Worm (Caenorhabditis elegans): ENCODE data around the gene F29C4.4.

DNA sequence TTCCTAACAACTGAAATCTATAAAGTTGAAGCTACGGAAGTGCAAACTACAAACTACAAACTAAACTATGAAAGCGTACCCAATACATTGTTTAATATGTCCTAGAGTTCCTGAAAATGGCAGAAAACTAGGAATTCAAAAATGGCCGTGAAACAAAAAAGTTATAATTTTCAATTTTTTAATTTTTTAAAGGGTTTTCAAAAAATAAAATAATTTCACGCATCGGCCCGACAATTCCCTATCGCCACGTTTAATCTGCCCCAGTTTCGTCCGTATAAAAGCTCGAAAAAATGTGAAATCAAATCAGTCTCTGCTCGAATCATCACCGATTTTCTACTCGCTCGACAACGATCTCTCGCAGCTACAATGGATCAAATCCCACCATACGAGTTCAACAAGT is 47.2 kb downstream of the F29C4.4 start, which contains the start of gene Y38C1AA.7:
- TF ChIP-seq nfya-1 (tag; optimal IDR thresholded peaks at IDR 0.05; ENCODE audit: borderline replicate concordance, insufficient read depth) = no peak
- no peak for TF ChIP-seq unc-62 (GFP tag; optimal IDR thresholded peaks at IDR 0.05)
- no peak for TF ChIP-seq dpl-1 (GFP tag; optimal IDR thresholded peaks at IDR 0.05)
- no peak for TF ChIP-seq hrde-1 (tag; optimal IDR thresholded peaks at IDR 0.05; ENCODE audit: borderline replicate concordance)
- no peak for TF ChIP-seq C17E4.6 (GFP tag; IDR thresholded peaks at IDR 0.05)
- TF ChIP-seq lin-26 (GFP tag; IDR thresholded peaks at IDR 0.05) = no peak
- no peak for TF ChIP-seq ceh-100 (GFP tag; IDR thresholded peaks at IDR 0.05)
- TF ChIP-seq rec-8 (tag; optimal IDR thresholded peaks at IDR 0.05) = no peak
- TF ChIP-seq lag-1 (GFP tag; IDR thresholded peaks at IDR 0.05) = no peak
- no peak for TF ChIP-seq attf-6 (GFP tag; IDR thresholded peaks at IDR 0.05)
